Fruit fly (Drosophila melanogaster) ovary, adult (tissue): ENCODE measurements around the gene CG14932.

Experiments used
- CG17801 ChIP-seq: fragments of 200-800 bp; optimal IDR thresholded peaks from 2 replicates; lab custom pipeline; 2019; ENCODE audit warnings: missing biosample characterization, mild to moderate bottlenecking, missing genetic modification characterization, moderate library complexity; ENCODE audit not compliant: partially characterized antibody

The CG14932 gene

DNA sequence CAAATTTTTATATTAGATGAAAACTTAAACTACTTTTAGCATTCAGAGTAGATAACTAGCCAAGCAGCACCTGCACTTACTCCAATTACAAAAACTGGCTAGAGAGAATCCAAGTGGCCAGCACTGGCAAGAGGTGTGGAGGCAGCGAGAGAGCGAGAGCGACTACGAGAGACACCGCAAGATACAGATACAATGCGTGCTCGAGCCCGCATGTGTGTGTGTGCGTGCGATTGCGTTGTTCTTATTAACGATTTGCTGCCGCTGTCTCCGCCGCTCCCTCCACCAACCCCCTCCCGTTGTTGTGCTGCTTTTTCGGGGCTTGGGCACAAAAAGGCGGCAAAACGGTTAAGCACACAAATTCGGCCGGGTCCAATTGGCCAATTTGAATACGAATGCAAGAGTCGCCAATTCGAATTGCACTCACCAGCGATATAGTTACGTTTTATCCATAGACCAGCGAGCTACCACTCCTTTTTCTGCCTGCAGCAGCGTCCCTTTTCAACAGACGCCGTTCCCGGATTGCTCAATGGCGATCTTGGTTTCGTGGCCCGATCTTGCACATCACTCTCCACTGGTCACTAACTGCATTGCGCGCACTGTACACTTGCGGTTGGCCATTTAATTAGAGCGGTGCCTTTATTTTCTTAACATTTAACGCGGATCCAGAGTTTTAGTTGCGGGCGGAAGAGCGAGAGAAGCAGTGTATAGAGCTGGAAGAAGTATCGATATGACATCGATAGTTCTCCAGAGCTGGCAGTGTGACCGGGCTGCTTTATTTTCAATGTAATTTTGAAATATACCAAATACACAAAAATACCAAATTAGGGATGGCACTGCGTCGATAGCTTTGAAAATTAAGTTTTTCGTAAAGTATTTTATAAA is 19.2 kb downstream of the CG14932 start, which contains the start of gene crol:
Gene crol (minus strand): TSS at position 737 of the 882 bp plus-strand sequence.
- TF ChIP-seq CG17801 (GFP tag; lab: Kevin White, UChicago): no peak

- no peak for TF ChIP-seq CG17801 (GFP tag; lab: Kevin White, UChicago)
These were observed 20.1 kb downstream of the CG14932 start for dm6 chr2L:11809823-11810222.

dm6 chr2L:11812781-11813664 is 23.3 kb downstream of the CG14932 start:
- no peak for TF ChIP-seq CG17801 (GFP tag; lab: Kevin White, UChicago)

- no peak for TF ChIP-seq CG17801 (GFP tag; lab: Kevin White, UChicago)
These were observed 24.0 kb downstream of the CG14932 start, which contains the start of gene CycY for dm6 chr2L:11813665-11814087. Gene CycY (minus strand): TSS chr2L:11813780.

dm6 chr2L:11816376-11816775 is 26.7 kb downstream of the CG14932 start:
- TF ChIP-seq CG17801 (GFP tag; lab: Kevin White, UChicago): no peak

DNA sequence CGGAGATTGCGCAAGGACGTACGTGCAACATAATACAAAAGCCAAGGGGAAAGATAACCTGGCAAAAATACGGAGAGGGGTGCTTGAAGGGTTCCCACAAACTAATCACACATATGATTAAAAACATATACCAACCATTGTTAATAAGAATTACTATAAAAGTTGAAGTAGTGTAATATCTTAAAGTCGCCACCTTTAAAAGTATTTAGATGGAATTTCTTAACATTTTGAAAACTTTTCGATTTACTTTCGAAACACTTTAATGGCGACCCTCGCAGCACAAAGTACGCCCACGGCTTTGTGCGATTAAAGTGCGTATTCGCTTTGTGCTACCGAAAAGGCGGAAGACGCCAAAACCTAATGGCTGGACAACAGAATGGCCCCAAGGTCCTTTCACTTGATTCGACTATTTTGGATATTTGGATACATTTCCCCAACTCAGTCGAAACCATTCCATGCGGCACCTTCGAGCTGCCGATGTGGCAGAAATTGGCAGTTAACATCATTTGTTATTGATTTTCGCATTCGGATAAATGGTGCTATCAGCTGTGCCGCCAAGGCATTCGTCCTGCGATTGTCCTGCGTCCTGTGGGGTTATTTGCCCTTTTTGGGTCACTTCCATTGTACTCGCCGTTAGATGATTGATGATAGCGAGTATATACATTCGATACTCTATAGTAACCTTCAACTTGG is 33.9 kb downstream of the CG14932 start:
- no peak for TF ChIP-seq CG17801 (GFP tag; lab: Kevin White, UChicago)

- TF ChIP-seq CG17801 (GFP tag; lab: Kevin White, UChicago): no peak
These were observed 39.6 kb downstream of the CG14932 start, which contains the start of gene esc for dm6 chr2L:11829277-11829676. Gene esc (minus strand): TSS chr2L:11829405.

DNA sequence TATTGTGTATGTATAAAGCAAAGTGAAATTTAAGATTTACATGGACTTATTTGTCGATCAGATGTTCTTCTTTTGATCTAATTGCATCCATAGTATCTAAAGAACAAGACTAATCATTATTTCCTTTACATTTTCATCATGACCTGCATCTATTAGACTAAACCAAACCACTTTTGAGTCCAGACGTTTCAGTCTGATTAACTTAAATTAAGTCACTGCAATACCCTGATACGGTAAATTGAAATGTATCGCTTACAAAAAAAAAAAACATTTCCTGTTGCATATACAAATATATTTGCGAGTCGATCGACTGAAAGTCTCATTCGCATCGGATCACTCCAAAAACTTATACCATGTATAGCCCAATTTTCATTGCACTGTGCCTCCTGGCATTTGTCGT is 44.1 kb downstream of the CG14932 start, which contains the start of gene CG45011:
Gene CG45011 (plus strand): TSS at position 301 of the 400 bp plus-strand sequence.
- no peak for TF ChIP-seq CG17801 (GFP tag; lab: Kevin White, UChicago)

dm6 chr2L:11834308-11834707 is 44.6 kb downstream of the CG14932 start, which contains the start of gene CG45012:
Gene CG45012 (plus strand): TSS chr2L:11834608.
- no peak for TF ChIP-seq CG17801 (GFP tag; lab: Kevin White, UChicago)

- no peak for TF ChIP-seq CG17801 (GFP tag; lab: Kevin White, UChicago)
These were observed 47.2 kb downstream of the CG14932 start, which contains the start of gene Sfp33A4 for dm6 chr2L:11836943-11837342. Gene Sfp33A4 (plus strand): TSS chr2L:11837243.

DNA sequence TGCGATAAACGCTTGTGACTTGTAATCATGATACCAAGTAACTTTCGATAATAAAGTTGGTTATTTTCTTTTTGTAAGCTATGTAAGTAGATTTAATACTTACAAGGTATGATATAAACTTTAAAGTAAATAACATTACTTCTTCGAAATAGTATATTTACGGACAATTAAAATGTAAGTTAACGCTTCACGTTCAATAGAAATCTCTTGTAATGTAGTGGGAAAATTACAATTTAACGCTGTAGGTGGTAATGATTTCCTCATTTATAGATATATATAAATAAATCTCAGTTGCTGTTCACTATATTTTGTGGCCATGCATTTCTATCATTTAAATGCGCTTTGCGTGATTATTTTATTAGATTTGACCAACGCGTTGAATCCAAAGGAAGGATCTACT is 47.7 kb downstream of the CG14932 start, which contains the start of gene Sfp33A2:
Gene Sfp33A2 (plus strand): TSS at position 301 of the 400 bp plus-strand sequence.
- no peak for TF ChIP-seq CG17801 (GFP tag; lab: Kevin White, UChicago)

DNA sequence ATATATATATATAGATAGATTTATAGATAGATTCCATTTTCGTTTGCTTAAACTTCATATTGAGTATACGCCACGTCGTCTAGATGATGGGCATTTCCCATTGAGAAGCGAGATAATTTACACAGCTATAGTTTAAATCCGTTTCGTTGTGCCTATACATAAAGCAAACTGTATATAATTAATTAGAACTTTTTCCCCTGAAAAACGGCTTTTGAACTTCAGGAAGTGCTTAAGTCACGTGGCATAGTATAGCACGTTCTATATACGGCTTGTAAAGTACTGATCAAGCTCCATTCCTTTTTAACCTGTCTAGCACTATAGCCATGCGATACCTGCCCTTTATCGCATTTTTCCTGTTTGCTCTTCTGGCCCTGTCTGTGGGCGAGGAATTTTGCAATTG is 49.9 kb downstream of the CG14932 start, which contains the start of gene Sfp33A3:
Gene Sfp33A3 (plus strand): TSS at position 301 of the 400 bp plus-strand sequence.
- TF ChIP-seq CG17801 (GFP tag; lab: Kevin White, UChicago): no peak

DNA sequence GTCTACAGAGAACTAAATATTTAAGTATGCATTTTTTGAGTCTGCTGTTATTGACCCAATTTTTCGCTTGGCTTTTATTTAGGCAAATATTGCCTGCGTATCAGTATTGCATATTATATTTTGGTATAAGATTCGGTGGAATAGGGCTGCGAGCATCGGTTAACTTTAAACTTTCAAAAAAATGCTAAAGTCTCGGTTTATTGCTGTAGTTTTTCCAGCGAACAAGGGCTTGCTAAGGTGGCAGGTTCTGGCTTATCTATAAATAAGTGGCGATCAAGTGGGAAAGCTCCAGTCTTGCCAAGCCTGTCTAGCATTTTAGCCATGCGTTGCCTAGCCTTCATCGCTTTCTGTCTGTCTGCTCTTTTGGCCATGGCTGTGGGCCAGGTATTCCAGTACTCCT is 50.7 kb downstream of the CG14932 start, which contains the start of gene CG31704:
Gene CG31704 (plus strand): TSS at position 301 of the 400 bp plus-strand sequence.
- no peak for TF ChIP-seq CG17801 (GFP tag; lab: Kevin White, UChicago)
